Fruit fly (Drosophila melanogaster): Measurements from ENCODE around the gene CG6769.

- no peak for TF ChIP-seq CG8478 (optimal IDR thresholded peaks at IDR 0.05)
- no peak for TF ChIP-seq CTCF (optimal IDR thresholded peaks at IDR 0.05)
Observed at dm6 chrX:17887877-17888276, 27.1 kb downstream of the CG6769 start, which contains the start of gene CG6788.

Measured in S2 (cell line).